Fruit fly (Drosophila melanogaster) Kc167 (cell line): ENCODE results near the gene CG46514.
"Not testable (repeated sequence)": the region's sequence is repeated elsewhere in the genome, so short reads cannot be mapped to it uniquely, and the experiment has no call there.

ENCODE experiments used
- Myc ChIP-seq: fragments of >200 bp; optimal IDR thresholded peaks from 2 replicates; lab custom pipeline; 2017; ENCODE audit warnings: missing external identifiers
- Sin3A ChIP-seq: fragments of >200 bp; optimal IDR thresholded peaks from 2 replicates; lab custom pipeline; 2018; ENCODE audit warnings: missing external identifiers
- h ChIP-seq: fragments of >200 bp; optimal IDR thresholded peaks from 3 replicates; lab custom pipeline; 2018; ENCODE audit warnings: missing external identifiers
- insv ChIP-seq: fragments of >200 bp; optimal IDR thresholded peaks from 3 replicates; lab custom pipeline; 2018; ENCODE audit warnings: missing external identifiers
- psq ChIP-seq: fragments of >200 bp; optimal IDR thresholded peaks from 2 replicates; lab custom pipeline; 2017; ENCODE audit warnings: missing external identifiers
- ttk ChIP-seq: sonication (Bioruptor generic); optimal IDR thresholded peaks from 2 replicates; lab custom pipeline; 2017; ENCODE audit warnings: missing external identifiers

DNA sequence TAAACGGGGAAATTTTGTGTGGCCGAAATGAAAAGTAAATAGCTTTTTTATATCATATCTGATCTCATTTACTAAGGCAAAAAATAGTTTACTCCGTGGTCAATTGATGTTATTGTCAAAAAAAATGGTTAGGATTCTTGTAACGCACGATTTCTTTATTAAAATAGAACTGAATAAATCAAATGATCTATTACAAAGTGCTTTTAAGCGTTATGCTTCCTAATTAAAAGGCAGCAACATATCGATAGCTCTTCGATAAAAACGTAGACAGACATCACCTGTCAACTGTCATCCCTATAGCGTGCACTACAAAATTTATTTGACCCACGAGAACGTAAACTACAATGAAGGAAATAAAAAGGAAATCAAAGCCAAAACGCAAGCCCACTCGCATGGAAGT lies 44.3 kb downstream of the CG46514 start, which contains the start of gene CG46521:
- TF ChIP-seq ttk, psq, insv, Myc, Sin3A, h (lab: Kevin White, UChicago): not testable (repeated sequence)
